Worm (Caenorhabditis elegans): ENCODE data around the gene F41B4.3.
A peak's percentile ranks its signal among the peaks of the same experiment; 100 is the strongest.

Gene F41B4.3

DNA sequence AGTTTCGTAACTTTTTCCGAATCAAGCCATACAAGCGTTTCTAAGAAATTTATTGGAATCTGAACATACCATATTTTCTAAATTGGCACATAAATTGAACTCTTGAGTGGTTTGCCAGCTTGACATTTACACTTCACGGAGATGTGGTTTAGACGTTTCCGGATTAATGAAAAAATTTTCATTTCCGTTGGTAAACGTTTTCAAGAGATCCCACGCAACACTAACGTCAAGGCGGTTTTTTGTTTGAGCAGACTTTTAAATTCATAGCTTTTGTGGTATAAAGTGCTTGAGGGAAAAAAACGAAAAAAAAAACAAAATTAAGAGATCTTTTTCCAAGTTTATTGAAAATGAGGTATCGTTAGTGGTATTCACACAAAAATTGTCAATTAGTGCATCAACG lies 749 bp downstream of the F41B4.3 start, which contains the start of gene F41B4.2:
Gene F41B4.2, minus strand, starts transcription at position 101 of the 400 bp plus-strand sequence.
- no peak for TF ChIP-seq nhr-43 (tag; optimal IDR thresholded peaks at IDR 0.05; ENCODE audit: poor library complexity, severe bottlenecking)

DNA sequence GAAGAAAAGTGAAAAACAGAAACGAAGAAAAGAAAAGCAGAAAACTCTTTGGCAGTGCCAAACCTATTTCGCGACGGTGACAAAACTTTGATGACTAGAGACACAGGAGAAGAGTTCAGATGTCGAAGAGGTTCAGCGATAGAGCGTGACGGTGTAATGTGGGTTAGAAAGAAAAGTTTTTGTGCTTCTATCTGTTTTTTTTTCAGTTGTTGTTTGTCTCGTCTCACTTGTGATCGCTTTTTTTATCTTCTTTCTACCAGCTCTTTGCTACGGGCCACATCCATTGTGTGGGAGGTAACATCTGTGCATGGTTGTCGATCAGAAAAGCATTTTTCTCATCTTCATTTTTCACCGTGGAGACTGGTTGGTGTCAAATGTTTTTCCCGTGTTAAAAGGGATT lies 10.1 kb downstream of the F41B4.3 start, which contains the start of gene F41B4.1:
Gene F41B4.1, minus strand, starts transcription at position 23 of the 400 bp plus-strand sequence.
- no peak for TF ChIP-seq mdl-1 (tag; optimal IDR thresholded peaks at IDR 0.05)
- TF ChIP-seq ceh-82 (tag; optimal IDR thresholded peaks at IDR 0.05): no peak
- TF ChIP-seq ztf-11 (tag; optimal IDR thresholded peaks at IDR 0.05): no peak
- TF ChIP-seq nfya-1 (tag; optimal IDR thresholded peaks at IDR 0.05; ENCODE audit: insufficient read depth): peak; percentile 35
- TF ChIP-seq R02D3.7 (tag; optimal IDR thresholded peaks at IDR 0.05): no peak
- TF ChIP-seq fkh-2 (tag; optimal IDR thresholded peaks at IDR 0.05): no peak
- no peak for TF ChIP-seq zag-1 (tag; optimal IDR thresholded peaks at IDR 0.05)
- TF ChIP-seq skn-1 (tag; optimal IDR thresholded peaks at IDR 0.05): no peak
- no peak for TF ChIP-seq snpc-4 (tag; optimal IDR thresholded peaks at IDR 0.05)
- no peak for TF ChIP-seq nhr-28 (tag; optimal IDR thresholded peaks at IDR 0.05)
- peak; percentile 76 for TF ChIP-seq lin-39 (tag; optimal IDR thresholded peaks at IDR 0.05)
- no peak for TF ChIP-seq elt-3 (tag; optimal IDR thresholded peaks at IDR 0.05)
- no peak for TF ChIP-seq mml-1 (tag; optimal IDR thresholded peaks at IDR 0.05)
- TF ChIP-seq egl-5 (tag; optimal IDR thresholded peaks at IDR 0.05): peak; percentile 46
- TF ChIP-seq pha-4 (tag; optimal IDR thresholded peaks at IDR 0.05): no peak
- no peak for TF ChIP-seq unc-62 (GFP tag; optimal IDR thresholded peaks at IDR 0.05)
- TF ChIP-seq nhr-23 (tag; optimal IDR thresholded peaks at IDR 0.05): no peak
- TF ChIP-seq nhr-11 (tag; optimal IDR thresholded peaks at IDR 0.05): no peak
- no peak for TF ChIP-seq daf-12 (tag; optimal IDR thresholded peaks at IDR 0.05)
- TF ChIP-seq ceh-16 (tag; optimal IDR thresholded peaks at IDR 0.05): no peak
- no peak for TF ChIP-seq eor-1 (tag; optimal IDR thresholded peaks at IDR 0.05)
- TF ChIP-seq nhr-77 (tag; optimal IDR thresholded peaks at IDR 0.05): no peak
- TF ChIP-seq nhr-76 (tag; optimal IDR thresholded peaks at IDR 0.05): no peak
- TF ChIP-seq nhr-43 (tag; optimal IDR thresholded peaks at IDR 0.05; ENCODE audit: poor library complexity, severe bottlenecking): no peak

ce11 chrX:6823218-6823979 lies 12.5 kb downstream of the F41B4.3 start, which contains the start of gene gei-15:
Gene gei-15 (minus strand): TSS chrX:6823268.
- TF ChIP-seq nhr-28 (tag; optimal IDR thresholded peaks at IDR 0.05) (no peak), ZK546.5 (tag; optimal IDR thresholded peaks at IDR 0.05) (no peak), snpc-4 (tag; optimal IDR thresholded peaks at IDR 0.05) (no peak), nhr-11 (tag; optimal IDR thresholded peaks at IDR 0.05) (no peak), ceh-16 (tag; optimal IDR thresholded peaks at IDR 0.05) (no peak), ceh-28 (tag; optimal IDR thresholded peaks at IDR 0.05) (no peak), hmg-11 (tag; optimal IDR thresholded peaks at IDR 0.05) (no peak), nhr-67 (tag; optimal IDR thresholded peaks at IDR 0.05) (no peak), mdl-1 (tag; optimal IDR thresholded peaks at IDR 0.05) (no peak), fkh-10 (GFP tag; optimal IDR thresholded peaks at IDR 0.05) (no peak), ceh-82 (tag; optimal IDR thresholded peaks at IDR 0.05) (no peak), pqm-1 (tag; optimal IDR thresholded peaks at IDR 0.05) (no peak)

- TF ChIP-seq egl-5 (tag; optimal IDR thresholded peaks at IDR 0.05): peak; percentile 11
- TF ChIP-seq lsy-12 (tag; optimal IDR thresholded peaks at IDR 0.05): no peak
Observed at ce11 chrX:6822552-6822951, 13.4 kb downstream of the F41B4.3 start.

- TF ChIP-seq pqm-1 (tag; optimal IDR thresholded peaks at IDR 0.05): no peak
- TF ChIP-seq egl-27 (tag; optimal IDR thresholded peaks at IDR 0.05): no peak
- peak; percentile 49 for TF ChIP-seq elt-2 (tag; optimal IDR thresholded peaks at IDR 0.05)
- TF ChIP-seq pha-4 (tag; optimal IDR thresholded peaks at IDR 0.05): peak; percentile 57
- no peak for TF ChIP-seq elt-3 (tag; optimal IDR thresholded peaks at IDR 0.05)
- no peak for TF ChIP-seq nhr-11 (tag; optimal IDR thresholded peaks at IDR 0.05)
- TF ChIP-seq aly-2 (tag; optimal IDR thresholded peaks at IDR 0.05): no peak
- TF ChIP-seq ZK546.5 (tag; optimal IDR thresholded peaks at IDR 0.05): no peak
- no peak for TF ChIP-seq zag-1 (tag; optimal IDR thresholded peaks at IDR 0.05)
Observed at ce11 chrX:6819633-6820032, 16.3 kb downstream of the F41B4.3 start.

All from whole organism, L3 larva.